Worm (Caenorhabditis elegans): ENCODE measurements around the gene copg-1.

Gene copg-1

DNA sequence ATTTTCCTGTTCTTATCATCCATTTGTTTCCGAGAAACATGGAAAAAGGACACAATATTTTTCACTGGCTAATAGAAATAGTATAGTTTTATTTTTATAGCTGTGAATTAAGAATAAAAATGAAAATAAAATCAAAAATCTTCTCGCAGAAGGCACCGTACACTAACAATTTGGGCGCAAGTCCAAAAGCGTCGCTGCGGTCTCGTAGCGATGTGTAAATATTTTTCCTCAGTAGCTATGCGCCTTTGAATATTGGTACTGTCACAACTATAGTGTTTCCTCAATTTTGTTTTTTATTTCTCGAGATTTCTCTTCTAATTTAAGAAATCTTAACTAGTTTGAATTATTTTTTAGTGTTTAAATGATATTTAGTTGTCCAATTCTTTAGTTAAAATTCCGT lies 5.3 kb downstream of the copg-1 start (continued):
- no peak for TF ChIP-seq F23B12.7 (tag; optimal IDR thresholded peaks at IDR 0.05; ENCODE audit: insufficient read depth)
- no peak for TF ChIP-seq lin-35 (GFP tag; optimal IDR thresholded peaks at IDR 0.05)
- no peak for TF ChIP-seq ceh-58 (GFP tag; IDR thresholded peaks at IDR 0.05)
- no peak for TF ChIP-seq Y95B8A.8 (GFP tag; IDR thresholded peaks at IDR 0.05)
- TF ChIP-seq Y79H2A.3 (GFP tag; conservative IDR thresholded peaks at IDR 0.05) = no peak
- TF ChIP-seq tlf-1 (GFP tag; optimal IDR thresholded peaks at IDR 0.05) = no peak
- no peak for TF ChIP-seq let-526 (GFP tag; IDR thresholded peaks at IDR 0.05)
- TF ChIP-seq rpc-1 (optimal IDR thresholded peaks at IDR 0.05) = no peak
- TF ChIP-seq rpc-1 (tag; optimal IDR thresholded peaks at IDR 0.05) = no peak
- TF ChIP-seq ceh-91 (GFP tag; IDR thresholded peaks at IDR 0.05) = 0 out of 2 replicates have a peak, but pooled peaks have one; percentile 33
- TF ChIP-seq C06A6.2 (GFP tag; conservative IDR thresholded peaks at IDR 0.05) = no peak
- TF ChIP-seq lir-1 (GFP tag; conservative IDR thresholded peaks at IDR 0.05) = no peak
- no peak for TF ChIP-seq attf-6 (GFP tag; IDR thresholded peaks at IDR 0.05)
- TF ChIP-seq Y53F4B.3 (GFP tag; IDR thresholded peaks at IDR 0.05) = no peak
- no peak for TF ChIP-seq ama-1 (optimal IDR thresholded peaks at IDR 0.05)
- TF ChIP-seq ama-1 (GFP tag; optimal IDR thresholded peaks at IDR 0.05) = no peak
- TF ChIP-seq hmg-20 (GFP tag; IDR thresholded peaks at IDR 0.05) = no peak
- TF ChIP-seq nhr-120 (GFP tag; IDR thresholded peaks at IDR 0.05) = no peak
- TF ChIP-seq D2030.7 (GFP tag; IDR thresholded peaks at IDR 0.05) = peak; percentile 51
- TF ChIP-seq somi-1 (GFP tag; optimal IDR thresholded peaks at IDR 0.05) = no peak
- no peak for TF ChIP-seq tbp1 (GFP tag; optimal IDR thresholded peaks at IDR 0.05)
- TF ChIP-seq zfh-2 (GFP tag; conservative IDR thresholded peaks at IDR 0.05) = no peak
- TF ChIP-seq hlh-12 (tag; optimal IDR thresholded peaks at IDR 0.05) = no peak
- TF ChIP-seq nhr-179 (tag; optimal IDR thresholded peaks at IDR 0.05) = no peak
- no peak for TF ChIP-seq unc-62 (GFP tag; optimal IDR thresholded peaks at IDR 0.05)
- no peak for TF ChIP-seq ztf-18 (tag; optimal IDR thresholded peaks at IDR 0.05)
- TF ChIP-seq lsl-1 (GFP tag; optimal IDR thresholded peaks at IDR 0.05) = peak; percentile 95
- no peak for TF ChIP-seq ccch-3 (GFP tag; optimal IDR thresholded peaks at IDR 0.05)
- TF ChIP-seq egrh-3 (GFP tag; IDR thresholded peaks at IDR 0.05) = no peak
- no peak for TF ChIP-seq attf-3 (GFP tag; conservative IDR thresholded peaks at IDR 0.05)
- no peak for TF ChIP-seq T26A5.8 (tag; optimal IDR thresholded peaks at IDR 0.05)
- TF ChIP-seq ceh-100 (GFP tag; IDR thresholded peaks at IDR 0.05) = no peak
- 0 out of 2 replicates have a peak, but pooled peaks have one; percentile 30 for TF ChIP-seq dox-1 (GFP tag; IDR thresholded peaks at IDR 0.05)
- TF ChIP-seq lag-1 (GFP tag; IDR thresholded peaks at IDR 0.05) = no peak
- TF ChIP-seq F33H1.4 (GFP tag; IDR thresholded peaks at IDR 0.05) = peak; percentile 90
- TF ChIP-seq K12H6.12 (tag; optimal IDR thresholded peaks at IDR 0.05) = no peak
- no peak for TF ChIP-seq zim-3 (tag; optimal IDR thresholded peaks at IDR 0.05)
- no peak for TF ChIP-seq athp-1 (tag; optimal IDR thresholded peaks at IDR 0.05)
- no peak for TF ChIP-seq let-607 (tag; optimal IDR thresholded peaks at IDR 0.05)
- no peak for TF ChIP-seq Y53G8AR.9 (GFP tag; conservative IDR thresholded peaks at IDR 0.05)
- no peak for TF ChIP-seq efl-1 (GFP tag; optimal IDR thresholded peaks at IDR 0.05)
- no peak for TF ChIP-seq attf-5 (GFP tag; optimal IDR thresholded peaks at IDR 0.05)
- peak; percentile 22 for TF ChIP-seq him-1 (tag; optimal IDR thresholded peaks at IDR 0.05)
- no peak for TF ChIP-seq akir-1 (GFP tag; optimal IDR thresholded peaks at IDR 0.05)
- TF ChIP-seq nfya-2 (GFP tag; IDR thresholded peaks at IDR 0.05) = no peak
- TF ChIP-seq snpc-3.4 (tag; optimal IDR thresholded peaks at IDR 0.05) = no peak
- TF ChIP-seq Y67H2A.10 (GFP tag; conservative IDR thresholded peaks at IDR 0.05) = no peak
- TF ChIP-seq pha-4 (tag; optimal IDR thresholded peaks at IDR 0.05) = no peak
- TF ChIP-seq hrde-1 (tag; optimal IDR thresholded peaks at IDR 0.05; ENCODE audit: borderline replicate concordance) = no peak
- no peak for TF ChIP-seq hmg-1.2 (GFP tag; IDR thresholded peaks at IDR 0.05)
